Worm (Caenorhabditis elegans): ENCODE measurements around the gene snu-23.

The snu-23 gene

ce11 chrIII:7722999-7723398 lies 46.9 kb downstream of the snu-23 start (continued):
- TF ChIP-seq lsy-2 (tag; optimal IDR thresholded peaks at IDR 0.05): peak; percentile 4 to 51
- no peak for TF ChIP-seq nhr-19 (GFP tag; conservative IDR thresholded peaks at IDR 0.05)
- no peak for TF ChIP-seq sup-37 (GFP tag; optimal IDR thresholded peaks at IDR 0.05)
- TF ChIP-seq mep-1 (tag; optimal IDR thresholded peaks at IDR 0.05): no peak
- TF ChIP-seq alr-1 (tag; optimal IDR thresholded peaks at IDR 0.05; ENCODE audit: borderline replicate concordance): no peak
- peak; percentile 85 for TF ChIP-seq lin-14 (GFP tag; optimal IDR thresholded peaks at IDR 0.05)
- TF ChIP-seq aly-2 (tag; optimal IDR thresholded peaks at IDR 0.05): no peak
- no peak for TF ChIP-seq ztf-11 (tag; optimal IDR thresholded peaks at IDR 0.05)
- peak; percentile 22 for TF ChIP-seq ceh-8 (GFP tag; optimal IDR thresholded peaks at IDR 0.05)
- TF ChIP-seq nhr-90 (tag; optimal IDR thresholded peaks at IDR 0.05; ENCODE audit: poor library complexity): no peak
- TF ChIP-seq mdl-1 (tag; optimal IDR thresholded peaks at IDR 0.05): no peak
- TF ChIP-seq nhr-84 (tag; optimal IDR thresholded peaks at IDR 0.05): no peak
- no peak for TF ChIP-seq unc-98 (GFP tag; IDR thresholded peaks at IDR 0.05)
- TF ChIP-seq pag-3 (tag; optimal IDR thresholded peaks at IDR 0.05; ENCODE audit: borderline replicate concordance, insufficient read depth): no peak
- TF ChIP-seq zag-1 (tag; optimal IDR thresholded peaks at IDR 0.05): no peak
- no peak for TF ChIP-seq lir-3 (tag; optimal IDR thresholded peaks at IDR 0.05; ENCODE audit: poor library complexity)
- peak; percentile 46 for TF ChIP-seq fkh-10 (GFP tag; optimal IDR thresholded peaks at IDR 0.05)
- no peak for TF ChIP-seq nhr-12 (tag; optimal IDR thresholded peaks at IDR 0.05)
- no peak for TF ChIP-seq ceh-88 (GFP tag; IDR thresholded peaks at IDR 0.05)
- peak in 1 of 3 experiments; percentile 42 for TF ChIP-seq ceh-82 (tag; optimal IDR thresholded peaks at IDR 0.05)
- TF ChIP-seq zip-4 (GFP tag; optimal IDR thresholded peaks at IDR 0.05): no peak
- no peak for TF ChIP-seq ceh-90 (tag; optimal IDR thresholded peaks at IDR 0.05)
- TF ChIP-seq snpc-4 (tag; optimal IDR thresholded peaks at IDR 0.05): no peak
- TF ChIP-seq aha-1 (tag; optimal IDR thresholded peaks at IDR 0.05): no peak
- no peak for TF ChIP-seq unc-130 (tag; optimal IDR thresholded peaks at IDR 0.05)
- peak; percentile 11 for TF ChIP-seq lin-13 (GFP tag; optimal IDR thresholded peaks at IDR 0.05)
- TF ChIP-seq swsn-7 (tag; optimal IDR thresholded peaks at IDR 0.05): peak; percentile 8
- TF ChIP-seq unc-86 (tag; optimal IDR thresholded peaks at IDR 0.05): peak; percentile 27
- TF ChIP-seq snu-23 (GFP tag; optimal IDR thresholded peaks at IDR 0.05): no peak
- peak; percentile 48 for TF ChIP-seq nhr-71 (tag; optimal IDR thresholded peaks at IDR 0.05)
- TF ChIP-seq blmp-1 (tag; optimal IDR thresholded peaks at IDR 0.05): no peak
- TF ChIP-seq fos-1 (tag; optimal IDR thresholded peaks at IDR 0.05): no peak
- TF ChIP-seq ets-5 (GFP tag; IDR thresholded peaks at IDR 0.05): no peak
- TF ChIP-seq hlh-4 (tag; optimal IDR thresholded peaks at IDR 0.05): no peak
- no peak for TF ChIP-seq ces-1 (GFP tag; optimal IDR thresholded peaks at IDR 0.05)
- TF ChIP-seq F16B12.6 (tag; optimal IDR thresholded peaks at IDR 0.05): no peak
- TF ChIP-seq egl-13 (tag; optimal IDR thresholded peaks at IDR 0.05): no peak
- no peak for TF ChIP-seq elt-2 (tag; optimal IDR thresholded peaks at IDR 0.05)
- TF ChIP-seq ama-1 (optimal IDR thresholded peaks at IDR 0.05): peak; percentile 25
- TF ChIP-seq mab-9 (GFP tag; IDR thresholded peaks at IDR 0.05): no peak
- TF ChIP-seq isw-1 (GFP tag; IDR thresholded peaks at IDR 0.05): peak; percentile 14; the same call in 1 of the 2 replicates
- no peak for TF ChIP-seq pqm-1 (tag; optimal IDR thresholded peaks at IDR 0.05)
- TF ChIP-seq hlh-17 (GFP tag; optimal IDR thresholded peaks at IDR 0.05; ENCODE audit: borderline replicate concordance): no peak
- no peak for TF ChIP-seq nhr-77 (tag; optimal IDR thresholded peaks at IDR 0.05)
- no peak for TF ChIP-seq tbx-2 (tag; optimal IDR thresholded peaks at IDR 0.05)

Measured in whole organism, L1 larva.